Fruit fly (Drosophila melanogaster): Measurements from ENCODE around the gene CG14985.

CG14985 gene

DNA sequence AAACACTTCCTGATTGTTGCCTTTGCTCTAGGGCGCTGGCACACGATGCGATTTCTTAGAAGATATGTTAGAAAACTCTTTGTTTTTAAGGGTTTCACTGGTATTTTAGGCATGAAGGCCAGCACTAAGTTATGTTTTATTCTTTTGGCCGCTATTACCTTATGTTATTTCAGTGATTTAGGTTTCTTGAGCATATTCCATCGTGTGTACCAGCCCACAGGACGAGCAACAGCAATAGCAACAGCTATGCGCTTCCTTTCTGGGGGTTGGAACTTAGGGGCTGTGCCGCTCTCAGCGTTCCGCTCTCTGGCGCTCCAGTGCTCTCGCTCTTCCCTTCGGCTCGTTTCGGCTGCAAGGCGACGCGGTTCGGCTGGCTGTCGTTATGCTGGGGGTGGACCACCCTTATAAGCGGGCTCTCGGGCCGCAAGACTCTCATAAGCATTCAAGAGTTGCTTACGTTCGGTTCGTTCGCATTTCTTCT lies 19.8 kb upstream of the CG14985 start, which contains the start of gene scrt:
Gene scrt (plus strand): TSS at position 431 of the 481 bp plus-strand sequence.
- no peak for TF ChIP-seq CG11762 (GFP tag; optimal IDR thresholded peaks at IDR 0.05; ENCODE audit: insufficient read depth)
- peak; percentile 57 for TF ChIP-seq svp (GFP tag)
- TF ChIP-seq CG6163 (GFP tag; IDR thresholded peaks at IDR 0.05) = 0 out of 3 replicates have a peak, but pooled peaks have one; percentile 15

DNA sequence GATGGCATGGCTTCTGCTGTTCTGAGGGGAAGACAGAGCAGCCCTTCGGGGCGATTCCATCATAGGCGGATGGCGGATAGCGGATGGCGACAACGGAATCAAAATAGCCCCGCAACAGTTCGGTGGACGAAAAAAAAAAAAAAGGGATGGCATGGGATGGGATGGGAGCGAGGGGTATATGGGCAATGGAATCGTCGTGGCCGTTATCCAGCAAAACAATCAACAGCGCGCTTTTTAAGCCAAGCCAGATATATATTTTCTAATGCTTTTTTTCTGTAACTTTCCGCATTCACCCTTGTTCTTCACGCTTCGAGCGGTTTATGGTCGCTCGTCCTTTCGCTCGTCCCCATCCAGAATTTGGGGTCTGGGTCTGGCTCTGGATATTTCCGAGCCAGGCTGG lies 7.7 kb upstream of the CG14985 start:
- TF ChIP-seq CG6276 (GFP tag; optimal IDR thresholded peaks at IDR 0.05) (no peak), fd59A (GFP tag; optimal IDR thresholded peaks at IDR 0.05) (no peak), Sox15 (GFP tag; optimal IDR thresholded peaks at IDR 0.05) (no peak), Sox14 (GFP tag; optimal IDR thresholded peaks at IDR 0.05) (no peak), acj6 (GFP tag; optimal IDR thresholded peaks at IDR 0.05) (no peak), Lpt (GFP tag; optimal IDR thresholded peaks at IDR 0.05) (no peak), CG16779 (tag; optimal IDR thresholded peaks at IDR 0.05) (no peak), OdsH (GFP tag; optimal IDR thresholded peaks at IDR 0.05) (no peak), salr (GFP tag; optimal IDR thresholded peaks at IDR 0.05) (no peak), CG11294 (GFP tag; IDR thresholded peaks at IDR 0.05) (no peak), dac (GFP tag; optimal IDR thresholded peaks at IDR 0.05) (no peak), esn (GFP tag; optimal IDR thresholded peaks at IDR 0.05) (no peak), spab (GFP tag; optimal IDR thresholded peaks at IDR 0.05) (no peak), eg (GFP tag; IDR thresholded peaks at IDR 0.05) (no peak), fkh (GFP tag; optimal IDR thresholded peaks at IDR 0.05) (no peak)

DNA sequence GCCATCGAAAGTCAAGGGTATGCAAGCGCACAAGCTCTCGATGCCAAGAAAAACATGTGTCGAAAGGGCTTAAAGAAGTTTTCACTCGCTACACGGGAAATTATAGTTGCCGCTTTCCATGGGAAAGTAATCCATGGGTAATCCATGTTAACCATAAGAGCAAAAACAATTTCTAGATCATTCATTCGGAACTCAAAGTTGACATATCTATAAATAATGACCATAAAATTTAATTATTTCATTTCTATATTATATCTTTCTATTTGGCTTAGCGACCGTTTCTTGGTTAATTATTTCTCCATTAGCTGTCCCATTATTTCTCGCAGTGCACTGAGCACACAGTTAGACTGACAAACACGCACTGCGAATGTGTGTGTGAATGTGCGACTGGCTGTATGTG lies 2.6 kb upstream of the CG14985 start:
- TF ChIP-seq CG34406 (GFP tag; optimal IDR thresholded peaks at IDR 0.05) = peak; percentile 21
- peak; percentile 16 for TF ChIP-seq achi (GFP tag; optimal IDR thresholded peaks at IDR 0.05)
- TF ChIP-seq Smox (GFP tag; optimal IDR thresholded peaks at IDR 0.05) = no peak
- TF ChIP-seq acj6 (GFP tag; optimal IDR thresholded peaks at IDR 0.05) = peak; percentile 48
- TF ChIP-seq vri (GFP tag; optimal IDR thresholded peaks at IDR 0.05) = no peak
- no peak for TF ChIP-seq Eip75B (GFP tag; optimal IDR thresholded peaks at IDR 0.05)
- no peak for TF ChIP-seq dac (GFP tag; optimal IDR thresholded peaks at IDR 0.05)
- peak in 1 of 2 experiments; percentile 56 for TF ChIP-seq ss (GFP tag; optimal IDR thresholded peaks at IDR 0.05)
- TF ChIP-seq fd59A (GFP tag; optimal IDR thresholded peaks at IDR 0.05) = peak; percentile 39
- peak; percentile 53 for TF ChIP-seq svp (GFP tag)
- TF ChIP-seq OdsH (GFP tag; optimal IDR thresholded peaks at IDR 0.05) = peak; percentile 27
- no peak for TF ChIP-seq Sox14 (GFP tag; optimal IDR thresholded peaks at IDR 0.05)
- TF ChIP-seq Hr4 (GFP tag; optimal IDR thresholded peaks at IDR 0.05) = peak; percentile 4
- no peak for TF ChIP-seq Ets21C (GFP tag; optimal IDR thresholded peaks at IDR 0.05)
- TF ChIP-seq Sox102F (GFP tag; optimal IDR thresholded peaks at IDR 0.05) = no peak
- TF ChIP-seq CG10631 (GFP tag; optimal IDR thresholded peaks at IDR 0.05) = peak; percentile 16
- peak; percentile 1 for TF ChIP-seq CG4318 (GFP tag; optimal IDR thresholded peaks at IDR 0.05)
- TF ChIP-seq CG8632 (GFP tag; optimal IDR thresholded peaks at IDR 0.05) = peak; percentile 9
- TF ChIP-seq Eip78C (GFP tag) = no peak
- peak; percentile 56 for TF ChIP-seq CG32006 (GFP tag; optimal IDR thresholded peaks at IDR 0.05)
- TF ChIP-seq pdm3 (GFP tag; optimal IDR thresholded peaks at IDR 0.05) = peak; percentile 22
- TF ChIP-seq CG6792 (GFP tag; optimal IDR thresholded peaks at IDR 0.05) = no peak
- TF ChIP-seq CG16779 (tag; optimal IDR thresholded peaks at IDR 0.05) = no peak
- no peak for TF ChIP-seq CG11294 (GFP tag; IDR thresholded peaks at IDR 0.05)

DNA sequence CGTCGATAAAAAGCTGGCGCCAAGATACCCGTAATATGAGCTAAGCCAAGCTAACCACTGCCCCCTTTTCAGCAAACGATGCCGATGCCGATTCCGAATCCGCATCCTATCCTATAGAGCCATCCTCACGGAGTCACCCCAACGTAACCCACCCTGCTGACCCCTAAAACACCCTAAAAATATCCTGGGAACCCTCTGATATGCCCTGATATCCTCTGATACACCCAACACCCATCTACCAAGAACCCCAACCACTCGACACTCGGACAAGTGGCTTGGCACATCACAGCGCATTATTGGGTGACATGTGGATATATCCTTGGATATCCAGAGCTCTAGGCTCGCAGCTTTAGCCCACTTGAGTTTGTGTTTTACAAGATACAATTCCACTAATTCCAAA lies 1.8 kb upstream of the CG14985 start:
- TF ChIP-seq CG31627 (GFP tag; optimal IDR thresholded peaks at IDR 0.05) (no peak), esn (GFP tag; optimal IDR thresholded peaks at IDR 0.05) (no peak), fd59A (GFP tag; optimal IDR thresholded peaks at IDR 0.05) (no peak), CG15336 (GFP tag; IDR thresholded peaks at IDR 0.05) (no peak), salr (GFP tag; optimal IDR thresholded peaks at IDR 0.05) (no peak), CG10669 (GFP tag; optimal IDR thresholded peaks at IDR 0.05) (no peak), dsx (GFP tag; optimal IDR thresholded peaks at IDR 0.05; ENCODE audit: poor library complexity, severe bottlenecking) (no peak), CG6808 (GFP tag; optimal IDR thresholded peaks at IDR 0.05) (no peak), CG4318 (GFP tag; optimal IDR thresholded peaks at IDR 0.05) (no peak), Sox15 (GFP tag; optimal IDR thresholded peaks at IDR 0.05) (no peak), ss (GFP tag; optimal IDR thresholded peaks at IDR 0.05) (no peak), svp (GFP tag) (no peak), Hr4 (GFP tag; optimal IDR thresholded peaks at IDR 0.05) (no peak), Smox (GFP tag; optimal IDR thresholded peaks at IDR 0.05) (no peak), Ets96B (tag; optimal IDR thresholded peaks at IDR 0.05) (no peak), CG10631 (GFP tag; optimal IDR thresholded peaks at IDR 0.05) (no peak), CG6854 (GFP tag; optimal IDR thresholded peaks at IDR 0.05) (no peak)
